Fruit fly (Drosophila melanogaster): Measurements from ENCODE around the gene brk.

Gene brk

DNA sequence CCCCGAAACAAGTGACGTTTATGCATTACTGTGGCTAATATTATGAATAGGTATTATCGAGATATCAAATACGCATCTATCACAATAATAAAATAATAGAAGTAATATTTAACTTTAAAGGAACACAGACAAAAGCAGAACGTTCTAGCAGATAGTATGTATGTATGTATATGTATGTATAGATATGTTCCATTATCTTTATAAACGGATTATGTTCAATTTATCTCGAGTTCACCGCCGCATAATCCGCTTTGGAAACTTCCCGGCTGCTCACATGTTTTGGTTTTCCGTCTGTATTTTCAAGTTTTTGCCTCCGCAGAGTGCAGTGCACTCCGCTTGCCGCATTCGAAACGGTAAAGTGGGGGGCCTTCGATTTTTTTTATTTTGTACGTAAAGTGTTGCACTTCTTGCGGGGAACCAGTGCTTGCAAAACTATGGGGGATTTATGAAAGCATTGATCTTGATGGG, 27.8 kb downstream of the brk start (continued):
- TF ChIP-seq CG2120 (GFP tag; optimal IDR thresholded peaks at IDR 0.05) (no peak), Rfx (GFP tag; IDR thresholded peaks at IDR 0.05) (no peak), ranshi (GFP tag; IDR thresholded peaks at IDR 0.05) (no peak), Myb (GFP tag; optimal IDR thresholded peaks at IDR 0.05) (no peak), CG11504 (tag; optimal IDR thresholded peaks at IDR 0.05) (peak; percentile 77), Opbp (GFP tag; IDR thresholded peaks at IDR 0.05; ENCODE audit: partially characterized antibody) (no peak), YL-1 (GFP tag; optimal IDR thresholded peaks at IDR 0.05) (no peak), odd (GFP tag; optimal IDR thresholded peaks at IDR 0.05) (no peak), CG8924 (tag; optimal IDR thresholded peaks at IDR 0.05) (no peak), CrebB (tag; optimal IDR thresholded peaks at IDR 0.05) (peak; percentile 10), B-H2 (GFP tag; optimal IDR thresholded peaks at IDR 0.05) (no peak), CG12769 (tag; optimal IDR thresholded peaks at IDR 0.05) (peak; percentile 29), D19A (tag; optimal IDR thresholded peaks at IDR 0.05) (peak; percentile 51), Dad (GFP tag; optimal IDR thresholded peaks at IDR 0.05) (no peak), yki (optimal IDR thresholded peaks at IDR 0.05) (no peak), vnd (GFP tag; IDR thresholded peaks at IDR 0.05; ENCODE audit: partially characterized antibody) (no peak), CG4707 (GFP tag; optimal IDR thresholded peaks at IDR 0.05) (peak; percentile 66), mld (GFP tag; IDR thresholded peaks at IDR 0.05; ENCODE audit: partially characterized antibody) (no peak), CG7786 (GFP tag; optimal IDR thresholded peaks at IDR 0.05) (no peak), Mad (GFP tag; optimal IDR thresholded peaks at IDR 0.05) (no peak), stwl (tag; optimal IDR thresholded peaks at IDR 0.05) (no peak), Elba2 (GFP tag; optimal IDR thresholded peaks at IDR 0.05) (no peak), onecut (GFP tag; IDR thresholded peaks at IDR 0.05) (peak; percentile 58), CG6854 (GFP tag; optimal IDR thresholded peaks at IDR 0.05) (no peak), CG8388 (GFP tag; optimal IDR thresholded peaks at IDR 0.05) (peak; percentile 55), Ssrp (tag; optimal IDR thresholded peaks at IDR 0.05) (peak; percentile 84), CG14050 (GFP tag; IDR thresholded peaks at IDR 0.05) (no peak), grau (tag; optimal IDR thresholded peaks at IDR 0.05) (peak; percentile 19), CG32772 (GFP tag; IDR thresholded peaks at IDR 0.05) (no peak), ssp (GFP tag; IDR thresholded peaks at IDR 0.05) (no peak), kay (GFP tag; optimal IDR thresholded peaks at IDR 0.05) (no peak), CTCF (GFP tag; optimal IDR thresholded peaks at IDR 0.05) (no peak), fd64A (GFP tag; optimal IDR thresholded peaks at IDR 0.05) (no peak), CG18619 (GFP tag; optimal IDR thresholded peaks at IDR 0.05) (no peak), CG5245 (GFP tag; optimal IDR thresholded peaks at IDR 0.05) (no peak), Chrac-16 (GFP tag; optimal IDR thresholded peaks at IDR 0.05) (no peak), Side (GFP tag; optimal IDR thresholded peaks at IDR 0.05) (no peak), ham (GFP tag; IDR thresholded peaks at IDR 0.05) (no peak), CG32532 (GFP tag; IDR thresholded peaks at IDR 0.05) (no peak), CG13287 (GFP tag; IDR thresholded peaks at IDR 0.05; ENCODE audit: partially characterized antibody) (no peak), Hand (GFP tag; optimal IDR thresholded peaks at IDR 0.05) (no peak), hbn (GFP tag; IDR thresholded peaks at IDR 0.05; ENCODE audit: partially characterized antibody) (no peak), Hsf (GFP tag; optimal IDR thresholded peaks at IDR 0.05) (no peak), corto (GFP tag; optimal IDR thresholded peaks at IDR 0.05) (peak; percentile 60), amos (GFP tag; IDR thresholded peaks at IDR 0.05; ENCODE audit: partially characterized antibody) (no peak), Camta (GFP tag; optimal IDR thresholded peaks at IDR 0.05) (no peak), Ets65A (GFP tag) (no peak), CG13296 (GFP tag; optimal IDR thresholded peaks at IDR 0.05) (no peak), prd (optimal IDR thresholded peaks at IDR 0.05) (no peak), prd (GFP tag; IDR thresholded peaks at IDR 0.05) (no peak), Hr3 (GFP tag; optimal IDR thresholded peaks at IDR 0.05) (no peak), HmgZ (tag; optimal IDR thresholded peaks at IDR 0.05) (no peak), nmo (GFP tag; optimal IDR thresholded peaks at IDR 0.05) (peak; percentile 64)
